Fruit fly (Drosophila melanogaster) whole organism, embryonic: ENCODE measurements around the gene yellow-f.

Experiments used
- B-H2 ChIP-seq: fragments of 200-800 bp; sonication (Bioruptor generic); optimal IDR thresholded peaks from 2 replicates; lab custom pipeline; 2018; ENCODE audit warnings: missing biosample characterization, mild to moderate bottlenecking, missing genetic modification characterization
- Blimp-1 ChIP-seq: fragments of 200-800 bp; sonication (Bioruptor generic); optimal IDR thresholded peaks from 3 replicates; lab custom pipeline; 2018; ENCODE audit warnings: missing biosample characterization, missing genetic modification characterization, mild to moderate bottlenecking, moderate library complexity, missing genetic modification reagents
- BtbVII ChIP-seq: fragments of 200-800 bp; sonication (Bioruptor generic); optimal IDR thresholded peaks from 3 replicates; lab custom pipeline; 2017; ENCODE audit warnings: missing biosample characterization, mild to moderate bottlenecking, missing genetic modification characterization
- CG10147 ChIP-seq: fragments of 200-800 bp; sonication (Bioruptor generic); optimal IDR thresholded peaks from 2 replicates; lab custom pipeline; 2019; ENCODE audit warnings: missing biosample characterization, mild to moderate bottlenecking, missing genetic modification characterization, moderate library complexity
- CG10979 ChIP-seq: fragments of 200-800 bp; sonication (Bioruptor generic); optimal IDR thresholded peaks from 2 replicates; lab custom pipeline; 2018; ENCODE audit warnings: missing biosample characterization, mild to moderate bottlenecking, missing genetic modification characterization, moderate library complexity
- CG12236 ChIP-seq: fragments of 200-800 bp; sonication (Bioruptor generic); optimal IDR thresholded peaks from 2 replicates; lab custom pipeline; 2016; ENCODE audit warnings: missing biosample characterization, missing genetic modification characterization
- CG12391 ChIP-seq: fragments of 200-800 bp; sonication (Bioruptor generic); optimal IDR thresholded peaks from 3 replicates; lab custom pipeline; 2018; ENCODE audit warnings: missing biosample characterization, mild to moderate bottlenecking, missing genetic modification characterization, moderate library complexity
- CG13296 ChIP-seq: fragments of 200-800 bp; sonication (Bioruptor generic); optimal IDR thresholded peaks from 3 replicates; lab custom pipeline; 2018; ENCODE audit warnings: missing biosample characterization, mild to moderate bottlenecking, missing genetic modification characterization
- CG15073 ChIP-seq: fragments of 200-800 bp; sonication (Bioruptor generic); optimal IDR thresholded peaks from 2 replicates; lab custom pipeline; 2016; ENCODE audit warnings: missing biosample characterization, missing genetic modification characterization
- CG17361 ChIP-seq: fragments of 200-800 bp; sonication (Bioruptor generic); IDR thresholded peaks from 3 replicates; pipeline ENCODE4 v1.3.6; 2022; ENCODE audit warnings: missing biosample characterization, missing genetic modification characterization
- CG17568 ChIP-seq: fragments of 200-800 bp; sonication (Bioruptor generic); optimal IDR thresholded peaks from 2 replicates; lab custom pipeline; 2018; ENCODE audit warnings: missing biosample characterization, mild to moderate bottlenecking, missing genetic modification characterization, moderate library complexity
- CG30020 ChIP-seq: fragments of 200-800 bp; optimal IDR thresholded peaks from 2 replicates; lab custom pipeline; 2019; ENCODE audit warnings: missing biosample characterization, mild to moderate bottlenecking, missing genetic modification characterization, moderate library complexity
- CG3163 ChIP-seq: fragments of 200-800 bp; sonication (Bioruptor generic); optimal IDR thresholded peaks from 3 replicates; lab custom pipeline; 2016; ENCODE audit warnings: missing biosample characterization, missing genetic modification characterization
- CG3995 ChIP-seq: fragments of 200-800 bp; sonication (Bioruptor generic); optimal IDR thresholded peaks from 3 replicates; lab custom pipeline; 2016; ENCODE audit warnings: missing biosample characterization, missing genetic modification characterization
- CG7786 ChIP-seq: fragments of 200-800 bp; sonication (Bioruptor generic); optimal IDR thresholded peaks from 2 replicates; lab custom pipeline; 2016; ENCODE audit warnings: missing biosample characterization, missing genetic modification characterization
- CG8765 ChIP-seq: fragments of 200-800 bp; sonication (Bioruptor generic); IDR thresholded peaks from 2 replicates; pipeline ENCODE4 v1.3.6; 2022; ENCODE audit warnings: missing biosample characterization, missing genetic modification characterization
- CG8924 ChIP-seq: fragments of 200-800 bp; optimal IDR thresholded peaks from 3 replicates; lab custom pipeline; 2019; ENCODE audit warnings: missing biosample characterization, mild to moderate bottlenecking, missing genetic modification characterization, moderate library complexity
- Dll ChIP-seq: fragments of 200-800 bp; sonication (Bioruptor generic); IDR thresholded peaks from 4 replicates; pipeline ENCODE4 v1.3.6; 2022; ENCODE audit warnings: missing biosample characterization, missing genetic modification characterization; ENCODE audit not compliant: partially characterized antibody
- Ets65A ChIP-seq: fragments of 200-800 bp; sonication (Bioruptor generic); peaks from one replicate; lab custom pipeline; 2016; ENCODE audit warnings: missing biosample characterization, missing genetic modification characterization
- Fer3 ChIP-seq: fragments of 200-800 bp; sonication (Bioruptor generic); optimal IDR thresholded peaks from 2 replicates; lab custom pipeline; 2018; ENCODE audit warnings: missing biosample characterization, mild to moderate bottlenecking, missing genetic modification characterization, moderate library complexity
- Hand ChIP-seq: fragments of 200-800 bp; sonication (Bioruptor generic); optimal IDR thresholded peaks from 2 replicates; lab custom pipeline; 2017; ENCODE audit warnings: mild to moderate bottlenecking, missing biosample characterization, missing genetic modification reagents, missing genetic modification characterization
- Hr3 ChIP-seq: fragments of 200-800 bp; sonication (Bioruptor generic); optimal IDR thresholded peaks from 3 replicates; lab custom pipeline; 2016; ENCODE audit warnings: missing biosample characterization, missing genetic modification characterization
- NC2α ChIP-seq: fragments of 200-800 bp; sonication (Bioruptor generic); optimal IDR thresholded peaks from 2 replicates; lab custom pipeline; 2016; ENCODE audit warnings: missing biosample characterization, missing genetic modification characterization
- NC2β ChIP-seq: fragments of 200-800 bp; sonication (Bioruptor generic); optimal IDR thresholded peaks from 2 replicates; lab custom pipeline; 2016; ENCODE audit warnings: missing biosample characterization, missing genetic modification characterization
- NFAT ChIP-seq: fragments of 200-800 bp; sonication (Bioruptor generic); IDR thresholded peaks from 2 replicates; pipeline ENCODE4 v1.3.6; 2022; ENCODE audit warnings: missing biosample characterization, missing genetic modification characterization
- Rx ChIP-seq: fragments of 200-800 bp; sonication (Bioruptor generic); IDR thresholded peaks from 2 replicates; pipeline ENCODE4 v1.3.6; 2022; ENCODE audit warnings: missing biosample characterization, missing genetic modification characterization
- Sry-δ ChIP-seq: fragments of 200-800 bp; sonication (Bioruptor generic); optimal IDR thresholded peaks from 2 replicates; lab custom pipeline; 2016; ENCODE audit warnings: missing biosample characterization, missing genetic modification characterization
- Xrp1 ChIP-seq: fragments of 200-800 bp; sonication (Bioruptor generic); IDR thresholded peaks from 2 replicates; pipeline ENCODE4 v1.3.6; 2022; ENCODE audit warnings: missing biosample characterization, missing genetic modification characterization
- amos ChIP-seq: fragments of 200-800 bp; sonication (Bioruptor generic); IDR thresholded peaks from 2 replicates; pipeline ENCODE4 v1.3.6; 2022; ENCODE audit warnings: missing biosample characterization, missing genetic modification characterization; ENCODE audit not compliant: partially characterized antibody
- bsh ChIP-seq, 2 experiments: fragments of 200-800 bp; sonication (Bioruptor generic); optimal IDR thresholded peaks; 2 replicates each; lab custom pipeline; 2017 to 2018; ENCODE audit warnings: mild to moderate bottlenecking in 2 of 2, missing biosample characterization in 2 of 2, missing genetic modification characterization in 2 of 2, moderate library complexity in 1 of 2
- caup ChIP-seq: fragments of 200-800 bp; sonication (Bioruptor generic); optimal IDR thresholded peaks from 3 replicates; lab custom pipeline; 2017; ENCODE audit warnings: missing biosample characterization, mild to moderate bottlenecking, missing genetic modification characterization, moderate library complexity; ENCODE audit not compliant: severe bottlenecking
- da ChIP-seq: fragments of 200-800 bp; sonication (Bioruptor generic); optimal IDR thresholded peaks from 2 replicates; lab custom pipeline; 2016; ENCODE audit warnings: missing biosample characterization, missing genetic modification characterization
- dm ChIP-seq: fragments of 200-800 bp; sonication (Bioruptor generic); optimal IDR thresholded peaks from 3 replicates; lab custom pipeline; 2016; ENCODE audit warnings: missing biosample characterization, missing genetic modification characterization
- fd3F ChIP-seq: fragments of 200-800 bp; sonication (Bioruptor generic); optimal IDR thresholded peaks from 2 replicates; lab custom pipeline; 2018; ENCODE audit warnings: missing biosample characterization, mild to moderate bottlenecking, missing genetic modification characterization, moderate library complexity
- hb ChIP-seq: fragments of 200-800 bp; sonication (Bioruptor generic); IDR thresholded peaks from 3 replicates; pipeline ENCODE4 v1.3.6; 2022; ENCODE audit warnings: missing biosample characterization, missing genetic modification characterization; ENCODE audit not compliant: partially characterized antibody
- mld ChIP-seq: fragments of 200-800 bp; sonication (Bioruptor generic); IDR thresholded peaks from 3 replicates; pipeline ENCODE4 v1.3.6; 2022; ENCODE audit warnings: missing biosample characterization, missing genetic modification characterization; ENCODE audit not compliant: partially characterized antibody
- nom ChIP-seq: fragments of 200-800 bp; sonication (Bioruptor generic); optimal IDR thresholded peaks from 2 replicates; lab custom pipeline; 2017; ENCODE audit warnings: missing biosample characterization, missing genetic modification characterization, mild to moderate bottlenecking, moderate library complexity, missing genetic modification reagents
- phol ChIP-seq: fragments of 200-800 bp; sonication (Bioruptor generic); optimal IDR thresholded peaks from 3 replicates; lab custom pipeline; 2018; ENCODE audit warnings: missing biosample characterization, mild to moderate bottlenecking, missing genetic modification characterization, moderate library complexity
- prd ChIP-seq, 3 experiments: fragments of >200 bp in 2 of 3; fragments of 200-800 bp in 1 of 3; sonication (Bioruptor generic) in 1 of 3; optimal IDR thresholded peaks in 2 of 3; IDR thresholded peaks in 1 of 3; 2 replicates in 2 of 3; 3 replicates in 1 of 3; pipeline versions ENCODE4 v1.3.6 to Lab custom; 2017 to 2022; ENCODE audit warnings: missing biosample characterization in 1 of 3, missing genetic modification characterization in 1 of 3
- row ChIP-seq: fragments of 200-800 bp; sonication (Bioruptor generic); IDR thresholded peaks from 3 replicates; pipeline ENCODE4 v1.3.6; 2022; ENCODE audit warnings: missing biosample characterization, missing genetic modification characterization
- schlank ChIP-seq: fragments of 200-800 bp; sonication (Bioruptor generic); optimal IDR thresholded peaks from 2 replicates; lab custom pipeline; 2018; ENCODE audit warnings: missing biosample characterization, mild to moderate bottlenecking, missing genetic modification characterization
- sens ChIP-seq: fragments of 200-800 bp; sonication (Bioruptor generic); peaks from one replicate; lab custom pipeline; 2016; ENCODE audit warnings: missing biosample characterization, missing genetic modification characterization
- stwl ChIP-seq: fragments of 200-800 bp; sonication (Bioruptor generic); optimal IDR thresholded peaks from 3 replicates; lab custom pipeline; 2018; ENCODE audit warnings: missing biosample characterization, mild to moderate bottlenecking, missing genetic modification characterization, moderate library complexity
- tap ChIP-seq: fragments of 200-800 bp; optimal IDR thresholded peaks from 3 replicates; lab custom pipeline; 2019; ENCODE audit warnings: missing biosample characterization, mild to moderate bottlenecking, missing genetic modification characterization, moderate library complexity
- tin ChIP-seq: fragments of 200-800 bp; sonication (Bioruptor generic); optimal IDR thresholded peaks from 3 replicates; lab custom pipeline; 2016; ENCODE audit warnings: missing biosample characterization, missing genetic modification characterization
- tup ChIP-seq: fragments of 200-800 bp; sonication (Bioruptor generic); optimal IDR thresholded peaks from 2 replicates; lab custom pipeline; 2016; ENCODE audit warnings: missing biosample characterization, mild to moderate bottlenecking, missing genetic modification characterization, moderate library complexity
- twi ChIP-seq: fragments of 200-800 bp; optimal IDR thresholded peaks from 2 replicates; lab custom pipeline; 2019; ENCODE audit warnings: missing biosample characterization, mild to moderate bottlenecking, missing genetic modification characterization, moderate library complexity
- vvl ChIP-seq: fragments of 200-800 bp; sonication (Bioruptor generic); IDR thresholded peaks from 2 replicates; pipeline ENCODE4 v1.3.6; 2022; ENCODE audit warnings: missing biosample characterization, missing genetic modification characterization

The yellow-f gene

DNA sequence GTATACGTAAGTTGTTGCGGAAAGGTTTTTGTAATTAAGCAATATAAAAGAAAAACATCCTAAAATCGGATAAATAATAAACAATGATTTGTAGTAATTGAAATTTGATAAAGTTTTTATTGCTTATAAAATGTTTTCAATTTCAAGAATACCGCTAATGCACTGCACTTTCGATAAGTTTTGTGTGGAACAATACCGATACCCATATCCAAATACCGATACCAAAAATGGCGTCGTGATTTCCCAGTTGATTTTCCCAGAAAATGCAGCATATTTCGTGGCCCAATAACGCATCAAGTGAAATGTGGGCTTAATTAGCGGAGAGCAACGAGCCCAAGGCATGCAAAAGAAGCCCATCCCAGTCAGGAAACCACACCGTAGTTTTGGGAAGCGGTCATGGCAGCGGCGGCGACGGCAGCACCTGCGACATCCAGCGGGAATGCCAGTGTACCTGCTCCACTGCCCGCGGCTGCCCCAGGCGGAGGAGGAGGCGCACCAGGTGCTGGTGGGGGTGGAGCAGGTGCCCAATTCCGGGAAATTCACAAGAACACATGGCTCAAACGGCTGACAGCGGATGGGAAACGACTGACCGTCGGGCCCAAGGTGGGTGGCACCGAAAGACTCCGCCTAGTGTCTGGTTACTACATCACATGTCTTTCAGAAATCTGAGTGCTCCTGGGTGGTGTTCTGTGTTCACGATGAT, 7.0 kb downstream of the yellow-f start, which contains the start of gene CG31342 (continued):
- TF ChIP-seq Blimp-1 (GFP tag; lab: Kevin White, UChicago): no peak
- peak; percentile 17 for TF ChIP-seq tin (GFP tag; lab: Kevin White, UChicago)
- TF ChIP-seq prd (optimal IDR thresholded peaks at IDR 0.05; lab: Kevin White, UChicago): no peak
- no peak for TF ChIP-seq prd (GFP tag; IDR thresholded peaks at IDR 0.05; lab: Robert Waterston, UW)
- TF ChIP-seq tap (tag; lab: Kevin White, UChicago): no peak
- no peak for TF ChIP-seq CG10147 (GFP tag; lab: Kevin White, UChicago)
- TF ChIP-seq CG3163: no peak
- peak in 1 of 2 experiments; percentile 62 for TF ChIP-seq bsh (GFP tag; optimal IDR thresholded peaks at IDR 0.05; lab: Kevin White, UChicago)
- no peak for TF ChIP-seq NFAT (GFP tag; lab: Robert Waterston, UW)
- TF ChIP-seq NC2α (GFP tag; lab: Kevin White, UChicago): no peak
- TF ChIP-seq vvl (GFP tag; lab: Robert Waterston, UW): peak; percentile 63; the same call in 1 of the 2 replicates
- peak; percentile 59 for TF ChIP-seq CG8924 (tag; lab: Kevin White, UChicago)
- TF ChIP-seq hb (GFP tag; lab: Robert Waterston, UW): peak; percentile 55; the same call in 1 of the 3 replicates
- no peak for TF ChIP-seq CG15073 (GFP tag; lab: Kevin White, UChicago)
- no peak for TF ChIP-seq Hand (GFP tag; lab: Kevin White, UChicago)
- TF ChIP-seq CG7786 (GFP tag; lab: Kevin White, UChicago): no peak
- peak; percentile 78 for TF ChIP-seq Dll (GFP tag; lab: Robert Waterston, UW)
- no peak for TF ChIP-seq twi
- TF ChIP-seq CG17568 (GFP tag; lab: Kevin White, UChicago): no peak
- peak; percentile 69 for TF ChIP-seq stwl (tag; lab: Kevin White, UChicago)
- peak; percentile 71 for TF ChIP-seq CG3995
- TF ChIP-seq row (GFP tag; lab: Robert Waterston, UW): peak; percentile 77
- peak; percentile 93 for TF ChIP-seq CG30020 (tag; lab: Kevin White, UChicago)
- peak; percentile 94 for TF ChIP-seq sens (GFP tag; lab: Kevin White, UChicago)
- peak; percentile 61 for TF ChIP-seq CG10979 (tag; lab: Kevin White, UChicago)
- no peak for TF ChIP-seq Ets65A
- TF ChIP-seq Sry-δ (GFP tag; lab: Kevin White, UChicago): peak; percentile 57
- no peak for TF ChIP-seq CG12236 (GFP tag; lab: Kevin White, UChicago)
- peak; percentile 72 for TF ChIP-seq CG12391 (tag; lab: Kevin White, UChicago)
- TF ChIP-seq tup (GFP tag; lab: Kevin White, UChicago): no peak
- TF ChIP-seq Rx (GFP tag; lab: Robert Waterston, UW): no peak
- peak; percentile 75; the same call in 1 of the 2 replicates for TF ChIP-seq amos (GFP tag; lab: Robert Waterston, UW)
- 0 out of 3 replicates have a peak, but pooled peaks have one; percentile 45 for TF ChIP-seq mld (GFP tag; lab: Robert Waterston, UW)
- TF ChIP-seq CG17361 (GFP tag; lab: Robert Waterston, UW): no peak
- TF ChIP-seq dm (GFP tag; lab: Kevin White, UChicago): peak; percentile 46
- peak; percentile 41 for TF ChIP-seq fd3F (GFP tag; lab: Kevin White, UChicago)
- TF ChIP-seq schlank (tag; lab: Kevin White, UChicago): no peak
- TF ChIP-seq Fer3 (tag; lab: Kevin White, UChicago): no peak
- no peak for TF ChIP-seq NC2β (GFP tag; lab: Kevin White, UChicago)
- no peak for TF ChIP-seq BtbVII (GFP tag; lab: Kevin White, UChicago)
- TF ChIP-seq CG13296: peak; percentile 48
- TF ChIP-seq phol (tag; lab: Kevin White, UChicago): peak; percentile 99
- peak; percentile 7 for TF ChIP-seq da (GFP tag; lab: Kevin White, UChicago)
- TF ChIP-seq caup (GFP tag; lab: Kevin White, UChicago): no peak
- peak; percentile 55; the same call in 1 of the 2 replicates for TF ChIP-seq Xrp1 (GFP tag; lab: Robert Waterston, UW)
- no peak for TF ChIP-seq CG8765 (GFP tag; lab: Robert Waterston, UW)
- TF ChIP-seq B-H2 (GFP tag; lab: Kevin White, UChicago): no peak
- peak; percentile 5 for TF ChIP-seq nom (GFP tag; lab: Kevin White, UChicago)
- peak; percentile 22 for TF ChIP-seq Hr3 (GFP tag; lab: Kevin White, UChicago)
